Worm (Caenorhabditis elegans) whole organism, late embryonic: ENCODE data around the gene crld-1.

Experiments used
- C08G9.2 ChIP-seq: sonication (generic microtip); optimal IDR thresholded peaks from 2 replicates; lab custom pipeline; 2016; ENCODE audit warnings: mild to moderate bottlenecking, missing genetic modification characterization, moderate library complexity, missing compliant biosample characterization
- K02D7.2 ChIP-seq: sonication (generic microtip); optimal IDR thresholded peaks from 2 replicates; lab custom pipeline; 2017; ENCODE audit warnings: mild to moderate bottlenecking, missing genetic modification characterization, missing compliant biosample characterization
- Y22D7AL.16 ChIP-seq: sonication (generic microtip); optimal IDR thresholded peaks from 2 replicates; lab custom pipeline; 2016; ENCODE audit warnings: missing genetic modification characterization, missing compliant biosample characterization
- ahr-1 ChIP-seq: sonication (generic microtip); optimal IDR thresholded peaks from 2 replicates; lab custom pipeline; 2016; ENCODE audit warnings: missing genetic modification characterization, missing compliant biosample characterization
- ceh-18 ChIP-seq: sonication (generic microtip); optimal IDR thresholded peaks from 2 replicates; lab custom pipeline; 2016; ENCODE audit warnings: missing genetic modification characterization, missing compliant biosample characterization
- ceh-19 ChIP-seq: fragments of 200-800 bp; sonication (Bioruptor generic); optimal IDR thresholded peaks from 2 replicates; lab custom pipeline; 2018; ENCODE audit warnings: mild to moderate bottlenecking, missing genetic modification characterization, missing compliant biosample characterization
- ceh-22 ChIP-seq: sonication (generic microtip); optimal IDR thresholded peaks from 2 replicates; lab custom pipeline; 2017; ENCODE audit warnings: missing biosample characterization, missing genetic modification characterization
- ceh-31 ChIP-seq: sonication (generic microtip); optimal IDR thresholded peaks from 2 replicates; lab custom pipeline; 2016; ENCODE audit warnings: missing genetic modification characterization, missing compliant biosample characterization
- ceh-34 ChIP-seq: sonication (generic microtip); optimal IDR thresholded peaks from 2 replicates; lab custom pipeline; 2016; ENCODE audit warnings: mild to moderate bottlenecking, missing genetic modification characterization, missing compliant biosample characterization
- ceh-48 ChIP-seq: sonication (generic microtip); optimal IDR thresholded peaks from 2 replicates; lab custom pipeline; 2016; ENCODE audit warnings: missing genetic modification characterization, inconsistent platforms, missing compliant biosample characterization
- ceh-6 ChIP-seq: fragments of 200-800 bp; sonication (Bioruptor generic); optimal IDR thresholded peaks from 2 replicates; lab custom pipeline; 2018; ENCODE audit warnings: mild to moderate bottlenecking, missing genetic modification characterization, missing compliant biosample characterization
- dve-1 ChIP-seq: sonication (generic microtip); optimal IDR thresholded peaks from 2 replicates; lab custom pipeline; 2017; ENCODE audit warnings: antibody characterized with exemption, mild to moderate bottlenecking, missing genetic modification characterization, missing compliant biosample characterization
- eyg-1 ChIP-seq: sonication (generic microtip); optimal IDR thresholded peaks from 2 replicates; lab custom pipeline; 2016; ENCODE audit warnings: missing genotype, missing genetic modification characterization, missing compliant biosample characterization
- fax-1 ChIP-seq: sonication (generic microtip); optimal IDR thresholded peaks from 2 replicates; lab custom pipeline; 2016; ENCODE audit warnings: missing genotype, missing genetic modification characterization, missing compliant biosample characterization
- hlh-13 ChIP-seq: fragments of 200-800 bp; sonication (Bioruptor generic); optimal IDR thresholded peaks from 2 replicates; lab custom pipeline; 2018; ENCODE audit warnings: mild to moderate bottlenecking, missing genetic modification characterization, missing compliant biosample characterization
- hlh-30 ChIP-seq: sonication (generic microtip); optimal IDR thresholded peaks from 2 replicates; lab custom pipeline; 2017; ENCODE audit warnings: antibody characterized with exemption, missing genetic modification characterization, missing compliant biosample characterization; ENCODE audit not compliant: insufficient read depth
- lim-6 ChIP-seq: sonication (generic microtip); optimal IDR thresholded peaks from 2 replicates; lab custom pipeline; 2016; ENCODE audit warnings: missing genetic modification characterization, missing compliant biosample characterization
- lin-11 ChIP-seq: fragments of 200-800 bp; sonication (Bioruptor generic); optimal IDR thresholded peaks from 2 replicates; lab custom pipeline; 2018; ENCODE audit warnings: mild to moderate bottlenecking, missing genetic modification characterization, missing compliant biosample characterization
- madf-2 ChIP-seq: sonication (generic microtip); optimal IDR thresholded peaks from 2 replicates; lab custom pipeline; 2017; ENCODE audit warnings: missing genetic modification characterization, missing compliant biosample characterization
- mec-3 ChIP-seq: sonication (generic microtip); optimal IDR thresholded peaks from 2 replicates; lab custom pipeline; 2016; ENCODE audit warnings: borderline replicate concordance, missing genetic modification characterization, missing compliant biosample characterization
- npax-4 ChIP-seq: sonication (generic microtip); optimal IDR thresholded peaks from 2 replicates; lab custom pipeline; 2016; ENCODE audit warnings: missing genetic modification characterization, missing compliant biosample characterization
- odd-2 ChIP-seq: sonication (generic microtip); optimal IDR thresholded peaks from 2 replicates; lab custom pipeline; 2017; ENCODE audit warnings: antibody characterized with exemption, mild to moderate bottlenecking, missing genetic modification characterization, missing compliant biosample characterization
- pat-9 ChIP-seq: fragments of 200-800 bp; sonication (Bioruptor generic); optimal IDR thresholded peaks from 2 replicates; lab custom pipeline; 2018; ENCODE audit warnings: mild to moderate bottlenecking, missing genetic modification characterization, moderate library complexity, missing compliant biosample characterization
- pax-1 ChIP-seq: fragments of 150-350 bp; optimal IDR thresholded peaks from 2 replicates; lab custom pipeline; 2014; ENCODE audit warnings: missing biosample characterization, missing genetic modification characterization
- pha-2 ChIP-seq: sonication (generic microtip); optimal IDR thresholded peaks from 2 replicates; lab custom pipeline; 2017; ENCODE audit warnings: mild to moderate bottlenecking, missing genetic modification characterization, missing compliant biosample characterization
- pha-4 ChIP-seq: fragments of 150-350 bp; optimal IDR thresholded peaks from 2 replicates; lab custom pipeline; 2018; ENCODE audit warnings: missing biosample characterization, missing genetic modification reagents, missing genetic modification characterization
- pqm-1 ChIP-seq: sonication (generic microtip); optimal IDR thresholded peaks from 2 replicates; lab custom pipeline; 2016; ENCODE audit warnings: missing genetic modification characterization, missing compliant biosample characterization
- pros-1 ChIP-seq: fragments of 150-350 bp; optimal IDR thresholded peaks from 2 replicates; lab custom pipeline; 2014; ENCODE audit warnings: missing biosample characterization, missing genetic modification reagents, missing genetic modification characterization
- ref-2 ChIP-seq: sonication (generic microtip); optimal IDR thresholded peaks from 2 replicates; lab custom pipeline; 2016; ENCODE audit warnings: missing genetic modification characterization, missing compliant biosample characterization
- rnt-1 ChIP-seq: sonication (generic microtip); optimal IDR thresholded peaks from 2 replicates; lab custom pipeline; 2016; ENCODE audit warnings: missing genetic modification characterization, missing compliant biosample characterization
- sdc-2 ChIP-seq: sonication (generic microtip); optimal IDR thresholded peaks from 2 replicates; lab custom pipeline; 2016; ENCODE audit warnings: missing genotype, missing genetic modification characterization, missing compliant biosample characterization
- sox-2 ChIP-seq: fragments of 200-800 bp; sonication (Bioruptor generic); IDR thresholded peaks from 2 replicates; pipeline ENCODE4 v1.3.6; 2022; ENCODE audit warnings: missing genetic modification reagents, missing genetic modification characterization, missing compliant biosample characterization
- sox-4 ChIP-seq: sonication (generic microtip); optimal IDR thresholded peaks from 2 replicates; lab custom pipeline; 2017; ENCODE audit warnings: mild to moderate bottlenecking, missing genetic modification characterization, inconsistent platforms, missing compliant biosample characterization
- syd-9 ChIP-seq: sonication (generic microtip); optimal IDR thresholded peaks from 2 replicates; lab custom pipeline; 2016; ENCODE audit warnings: mild to moderate bottlenecking, missing genetic modification characterization, moderate library complexity, missing compliant biosample characterization
- tbx-2 ChIP-seq: sonication (generic microtip); optimal IDR thresholded peaks from 2 replicates; lab custom pipeline; 2016; ENCODE audit warnings: missing genetic modification characterization, missing compliant biosample characterization
- unc-86 ChIP-seq: sonication (generic microtip); optimal IDR thresholded peaks from 2 replicates; lab custom pipeline; 2016; ENCODE audit warnings: missing genetic modification characterization, missing compliant biosample characterization
- zip-5 ChIP-seq: sonication (generic microtip); optimal IDR thresholded peaks from 2 replicates; lab custom pipeline; 2016; ENCODE audit warnings: missing genetic modification characterization, missing compliant biosample characterization

Gene crld-1

ce11 chrIV:13190075-13190474 lies 35.8 kb upstream of the crld-1 start:
- TF ChIP-seq hlh-30 (no peak), pha-2 (no peak), ceh-22 (tag; lab: Kevin White, UChicago) (no peak)

DNA sequence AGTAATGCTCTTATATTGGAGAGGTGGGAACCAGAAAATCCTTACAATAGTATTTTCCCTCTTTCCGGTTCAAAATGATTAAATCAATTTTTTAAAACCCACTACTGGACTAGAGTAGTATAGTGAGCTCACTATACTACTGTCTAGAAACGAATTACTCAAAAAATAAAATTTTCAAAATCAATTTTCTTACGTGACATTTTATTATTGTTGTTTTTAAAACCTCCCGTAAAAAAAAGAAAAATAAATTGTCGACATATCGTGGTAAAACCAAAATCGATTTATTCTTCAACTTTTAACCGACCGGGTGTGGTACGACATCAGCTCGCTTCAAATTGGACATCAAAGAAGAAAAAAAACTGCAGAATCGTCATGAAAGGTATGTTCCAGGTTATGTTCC lies 35.2 kb upstream of the crld-1 start, which contains the start of gene F58D2.2:
TSS of gene F58D2.2 (plus strand) at position 301 of the 400 bp plus-strand sequence.
- TF ChIP-seq mec-3 (tag; lab: Kevin White, UChicago) (no peak), unc-86 (tag; lab: Kevin White, UChicago) (no peak), sox-2 (GFP tag; lab: Robert Waterston, UW) (no peak), eyg-1 (no peak), npax-4 (tag; lab: Kevin White, UChicago) (no peak), pat-9 (tag; lab: Kevin White, UChicago) (no peak), pros-1 (tag; lab: Kevin White, UChicago) (no peak), hlh-13 (no peak), madf-2 (no peak), lim-6 (tag; lab: Kevin White, UChicago) (no peak), pqm-1 (tag; lab: Kevin White, UChicago) (no peak), syd-9 (tag; lab: Kevin White, UChicago) (no peak), rnt-1 (tag; lab: Kevin White, UChicago) (no peak), pha-4 (tag; lab: Kevin White, UChicago) (no peak), K02D7.2 (tag; lab: Kevin White, UChicago) (no peak), Y22D7AL.16 (no peak), dve-1 (no peak), ceh-31 (tag; lab: Kevin White, UChicago) (no peak), pax-1 (no peak)

- TF ChIP-seq tbx-2 (tag; lab: Kevin White, UChicago): no peak
- TF ChIP-seq, all 69 proteins: peak for 0
Observed at ce11 chrIV:13188959-13189358, 34.7 kb upstream of the crld-1 start, which contains the start of gene F58D2.4. Gene F58D2.4, minus strand, starts transcription at chrIV:13189059.

DNA sequence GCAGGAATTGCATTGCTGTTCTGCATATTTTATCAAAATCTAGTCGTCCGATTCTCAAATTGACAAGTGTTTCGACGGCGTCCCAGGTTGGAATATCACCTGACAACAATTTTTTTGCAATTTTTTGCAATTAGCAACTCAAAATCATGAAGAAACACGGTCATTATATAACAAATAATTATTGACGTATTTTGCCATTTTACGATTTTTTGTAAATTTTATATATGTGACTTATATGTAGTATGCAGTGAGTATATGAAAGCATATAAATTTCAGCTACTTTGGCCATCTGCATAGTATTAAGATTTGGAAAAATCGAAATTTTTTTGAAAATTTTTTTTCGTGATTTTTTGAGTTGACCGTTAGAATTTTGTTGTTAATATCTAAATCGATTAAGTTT lies 26.5 kb upstream of the crld-1 start, which contains the start of gene F58D2.3:
TSS of gene F58D2.3 (minus strand) at position 101 of the 400 bp plus-strand sequence.
- no peak for TF ChIP-seq ceh-6 (GFP tag; lab: Kevin White, UChicago)
- no peak for TF ChIP-seq ceh-19 (GFP tag; lab: Kevin White, UChicago)
- TF ChIP-seq ceh-48 (tag; lab: Kevin White, UChicago): no peak
- TF ChIP-seq ref-2 (tag; lab: Kevin White, UChicago): no peak
- TF ChIP-seq C08G9.2 (tag; lab: Kevin White, UChicago): no peak
- TF ChIP-seq K02D7.2 (tag; lab: Kevin White, UChicago): no peak
- TF ChIP-seq zip-5: no peak
- TF ChIP-seq tbx-2 (tag; lab: Kevin White, UChicago): no peak
- TF ChIP-seq mec-3 (tag; lab: Kevin White, UChicago): no peak
- no peak for TF ChIP-seq ceh-34 (tag; lab: Kevin White, UChicago)
- no peak for TF ChIP-seq sdc-2 (tag; lab: Kevin White, UChicago)
- no peak for TF ChIP-seq sox-4 (tag; lab: Kevin White, UChicago)
- TF ChIP-seq pha-2: no peak
- TF ChIP-seq lin-11 (tag; lab: Kevin White, UChicago): no peak
- no peak for TF ChIP-seq ahr-1 (tag; lab: Kevin White, UChicago)
- TF ChIP-seq eyg-1: no peak
- no peak for TF ChIP-seq syd-9 (tag; lab: Kevin White, UChicago)
- TF ChIP-seq pha-4 (tag; lab: Kevin White, UChicago): no peak
- TF ChIP-seq fax-1 (tag; lab: Kevin White, UChicago): no peak

DNA sequence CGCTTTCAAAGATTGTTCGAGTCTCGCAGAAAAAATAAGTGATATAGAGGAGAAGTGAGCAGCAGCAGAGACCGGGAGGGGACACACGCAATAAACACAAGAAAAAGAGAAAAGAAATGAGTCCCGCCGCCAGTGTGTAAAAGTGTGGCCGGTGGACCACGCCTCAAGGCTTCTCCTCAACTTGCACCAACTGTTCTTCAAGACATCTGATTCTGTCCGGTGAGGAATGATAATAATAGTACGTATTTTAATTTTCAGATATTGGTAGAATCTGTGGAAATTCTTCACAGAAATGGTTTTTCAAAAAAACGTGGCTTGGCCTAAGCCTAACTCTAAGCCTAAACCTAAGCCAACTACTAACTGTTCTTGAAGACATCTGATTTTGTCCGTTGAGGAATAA lies 25.1 kb upstream of the crld-1 start, which contains the start of gene lev-1:
TSS of gene lev-1 (minus strand) at position 101 of the 400 bp plus-strand sequence.
- TF ChIP-seq ceh-18 (tag; lab: Kevin White, UChicago) (peak; percentile 22), zip-5 (no peak), odd-2 (tag; lab: Kevin White, UChicago) (no peak)
- TF ChIP-seq, all 69 proteins: peak for 1
